Fruit fly (Drosophila melanogaster): ENCODE data around the gene stnA.

Gene stnA

dm6 chrX:22959991-22960390 lies 44.5 kb downstream of the stnA start, which contains the start of gene CG40486:
Gene CG40486, minus strand, starts transcription at chrX:22960091.
- no peak for TF ChIP-seq N (GFP tag; optimal IDR thresholded peaks at IDR 0.05)
- TF ChIP-seq GATAd (GFP tag; optimal IDR thresholded peaks at IDR 0.05): no peak
- TF ChIP-seq CG9705 (GFP tag; optimal IDR thresholded peaks at IDR 0.05): no peak
- no peak for TF ChIP-seq Abd-B (GFP tag; optimal IDR thresholded peaks at IDR 0.05)
- no peak for TF ChIP-seq Myc (optimal IDR thresholded peaks at IDR 0.05)
- no peak for TF ChIP-seq usp (GFP tag; optimal IDR thresholded peaks at IDR 0.05)
- no peak for TF ChIP-seq br (GFP tag; optimal IDR thresholded peaks at IDR 0.05)
- no peak for TF ChIP-seq Hr83 (GFP tag; optimal IDR thresholded peaks at IDR 0.05; ENCODE audit: poor library complexity, severe bottlenecking)
- TF ChIP-seq Hr78 (GFP tag; optimal IDR thresholded peaks at IDR 0.05): no peak
- no peak for TF ChIP-seq h (GFP tag; optimal IDR thresholded peaks at IDR 0.05)
- TF ChIP-seq lola (GFP tag; optimal IDR thresholded peaks at IDR 0.05): no peak
- TF ChIP-seq sv (GFP tag; optimal IDR thresholded peaks at IDR 0.05): no peak
- no peak for TF ChIP-seq woc (GFP tag; optimal IDR thresholded peaks at IDR 0.05)
- no peak for TF ChIP-seq fru (GFP tag; optimal IDR thresholded peaks at IDR 0.05)
- TF ChIP-seq rgr (GFP tag; optimal IDR thresholded peaks at IDR 0.05): no peak
- TF ChIP-seq foxo (GFP tag; optimal IDR thresholded peaks at IDR 0.05): no peak
- no peak for TF ChIP-seq dmrt93B (GFP tag; optimal IDR thresholded peaks at IDR 0.05)
- TF ChIP-seq CrebA (GFP tag; optimal IDR thresholded peaks at IDR 0.05; ENCODE audit: borderline replicate concordance): no peak
- no peak for TF ChIP-seq dl (GFP tag; optimal IDR thresholded peaks at IDR 0.05; ENCODE audit: insufficient read depth in 1 of 2, partially characterized antibody in 2 of 2)

DNA sequence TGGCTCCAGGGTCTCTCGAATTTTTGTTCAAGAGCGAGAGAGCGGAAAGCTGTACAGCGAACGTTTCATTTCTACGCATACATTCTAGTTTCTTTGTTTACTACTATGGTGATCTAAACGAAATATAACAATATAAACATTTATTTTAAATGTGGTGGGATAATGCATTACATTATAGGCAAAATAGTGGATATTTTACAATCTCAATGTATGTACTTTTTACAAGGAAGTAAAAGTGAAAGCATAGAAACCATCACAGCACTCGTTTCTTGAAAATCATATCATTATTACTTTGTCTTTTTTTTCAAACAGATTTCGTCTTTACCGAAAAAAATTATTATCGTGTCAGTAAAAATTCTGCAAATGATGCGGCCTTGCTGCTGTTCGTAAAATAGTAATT lies 59.4 kb downstream of the stnA start, which contains the start of gene Cnep1r1:
Gene Cnep1r1 (plus strand): TSS at position 301 of the 400 bp plus-strand sequence.
- TF ChIP-seq CrebA (GFP tag; optimal IDR thresholded peaks at IDR 0.05; ENCODE audit: borderline replicate concordance) (no peak), brk (GFP tag; optimal IDR thresholded peaks at IDR 0.05) (no peak), pan (optimal IDR thresholded peaks at IDR 0.05) (no peak), dsf (GFP tag; optimal IDR thresholded peaks at IDR 0.05; ENCODE audit: borderline replicate concordance) (no peak), HLH106 (tag; optimal IDR thresholded peaks at IDR 0.05) (no peak), foxo (GFP tag; optimal IDR thresholded peaks at IDR 0.05) (no peak), lola (GFP tag; optimal IDR thresholded peaks at IDR 0.05) (no peak), N (GFP tag; optimal IDR thresholded peaks at IDR 0.05) (no peak), tai (GFP tag; optimal IDR thresholded peaks at IDR 0.05) (no peak)

All from whole organism, wandering third instar larva.